Fruit fly (Drosophila melanogaster) whole organism, prepupa: ENCODE results near the gene CG34325.

Experiments
- Blimp-1 ChIP-seq: fragments of 200-800 bp; sonication (Bioruptor generic); optimal IDR thresholded peaks from 3 replicates; lab custom pipeline; 2017; ENCODE audit warnings: missing biosample characterization, missing genetic modification characterization, mild to moderate bottlenecking, moderate library complexity, missing genetic modification reagents
- CG10631 ChIP-seq: fragments of 200-800 bp; sonication (Bioruptor generic); optimal IDR thresholded peaks from 2 replicates; lab custom pipeline; 2016; ENCODE audit warnings: missing biosample characterization, missing genetic modification characterization
- CG10669 ChIP-seq: fragments of 200-800 bp; sonication (Bioruptor generic); optimal IDR thresholded peaks from 3 replicates; lab custom pipeline; 2018; ENCODE audit warnings: missing biosample characterization, mild to moderate bottlenecking, missing genetic modification characterization, moderate library complexity
- CG11294 ChIP-seq: fragments of 200-800 bp; sonication (Bioruptor generic); IDR thresholded peaks from 2 replicates; pipeline ENCODE4 v1.3.6; 2022; ENCODE audit warnings: missing biosample characterization, missing genetic modification characterization
- CG11762 ChIP-seq: fragments of 200-800 bp; sonication (Bioruptor generic); optimal IDR thresholded peaks from 3 replicates; lab custom pipeline; 2016; ENCODE audit warnings: missing biosample characterization, missing genetic modification characterization; ENCODE audit not compliant: insufficient read depth
- CG11902 ChIP-seq: fragments of 200-800 bp; sonication (Bioruptor generic); optimal IDR thresholded peaks from 3 replicates; lab custom pipeline; 2016; ENCODE audit warnings: missing biosample characterization, missing genetic modification characterization
- CG15336 ChIP-seq: fragments of 200-800 bp; sonication (Bioruptor generic); IDR thresholded peaks from 2 replicates; pipeline ENCODE4 v1.3.6; 2022; ENCODE audit warnings: missing biosample characterization, missing genetic modification characterization
- CG1621 ChIP-seq: fragments of 200-800 bp; sonication (Bioruptor generic); optimal IDR thresholded peaks from 3 replicates; lab custom pipeline; 2018; ENCODE audit warnings: missing biosample characterization, mild to moderate bottlenecking, missing genetic modification characterization
- CG31627 ChIP-seq: fragments of 200-800 bp; sonication (Bioruptor generic); optimal IDR thresholded peaks from 3 replicates; lab custom pipeline; 2016; ENCODE audit warnings: missing biosample characterization, missing genetic modification characterization
- CG32006 ChIP-seq: fragments of 200-800 bp; sonication (Bioruptor generic); optimal IDR thresholded peaks from 3 replicates; lab custom pipeline; 2017; ENCODE audit warnings: missing biosample characterization, mild to moderate bottlenecking, missing genetic modification characterization
- CG34406 ChIP-seq: fragments of 200-800 bp; sonication (Bioruptor generic); optimal IDR thresholded peaks from 3 replicates; lab custom pipeline; 2016; ENCODE audit warnings: missing biosample characterization, missing genetic modification characterization
- CG3919 ChIP-seq: fragments of 200-800 bp; sonication (Bioruptor generic); optimal IDR thresholded peaks from 3 replicates; lab custom pipeline; 2016; ENCODE audit warnings: missing biosample characterization, missing genetic modification characterization
- CG4318 ChIP-seq: fragments of 200-800 bp; sonication (Bioruptor generic); optimal IDR thresholded peaks from 3 replicates; lab custom pipeline; 2017; ENCODE audit warnings: missing biosample characterization, mild to moderate bottlenecking, missing genetic modification characterization
- CG6163 ChIP-seq: fragments of 200-800 bp; sonication (Bioruptor generic); IDR thresholded peaks from 3 replicates; pipeline ENCODE4 v1.3.6; 2022; ENCODE audit warnings: missing biosample characterization, missing genetic modification characterization
- CG6276 ChIP-seq: fragments of 200-800 bp; sonication (Bioruptor generic); optimal IDR thresholded peaks from 2 replicates; lab custom pipeline; 2017; ENCODE audit warnings: missing biosample characterization, mild to moderate bottlenecking, missing genetic modification characterization
- CG6808 ChIP-seq: fragments of 200-800 bp; sonication (Bioruptor generic); optimal IDR thresholded peaks from 3 replicates; lab custom pipeline; 2017; ENCODE audit warnings: missing biosample characterization, missing genetic modification characterization, mild to moderate bottlenecking, moderate library complexity, missing genetic modification reagents
- CG6854 ChIP-seq: fragments of 200-800 bp; sonication (Bioruptor generic); optimal IDR thresholded peaks from 2 replicates; lab custom pipeline; 2017; ENCODE audit warnings: missing biosample characterization, mild to moderate bottlenecking, missing genetic modification characterization
- CG8119 ChIP-seq: fragments of 200-800 bp; sonication (Bioruptor generic); IDR thresholded peaks from 3 replicates; pipeline ENCODE4 v1.3.6; 2022; ENCODE audit warnings: missing biosample characterization, missing genetic modification characterization
- CG8319 ChIP-seq: fragments of 200-800 bp; sonication (Bioruptor generic); optimal IDR thresholded peaks from 3 replicates; lab custom pipeline; 2016; ENCODE audit warnings: missing biosample characterization, missing genetic modification characterization
- CG8632 ChIP-seq: fragments of 200-800 bp; sonication (Bioruptor generic); optimal IDR thresholded peaks from 3 replicates; lab custom pipeline; 2016; ENCODE audit warnings: missing biosample characterization, missing genetic modification characterization
- Eip75B ChIP-seq: fragments of 200-800 bp; sonication (Bioruptor generic); optimal IDR thresholded peaks from 3 replicates; lab custom pipeline; 2016; ENCODE audit warnings: missing biosample characterization, missing genetic modification characterization
- Eip78C ChIP-seq: fragments of 200-800 bp; sonication (Bioruptor generic); peaks from one replicate; lab custom pipeline; 2016; ENCODE audit warnings: missing biosample characterization, missing genetic modification characterization
- Ets21C ChIP-seq: fragments of 200-800 bp; sonication (Bioruptor generic); optimal IDR thresholded peaks from 3 replicates; lab custom pipeline; 2016; ENCODE audit warnings: missing biosample characterization, missing genetic modification characterization
- Ets96B ChIP-seq: fragments of 200-800 bp; optimal IDR thresholded peaks from 2 replicates; lab custom pipeline; 2019; ENCODE audit warnings: missing biosample characterization, mild to moderate bottlenecking, missing genetic modification characterization, moderate library complexity
- Gug ChIP-seq: fragments of 200-800 bp; sonication (Bioruptor generic); IDR thresholded peaks from 2 replicates; pipeline ENCODE4 v1.3.6; 2022; ENCODE audit warnings: missing biosample characterization, missing genetic modification characterization
- Hr38 ChIP-seq: sonication (Bioruptor generic); optimal IDR thresholded peaks from 2 replicates; lab custom pipeline; 2016; ENCODE audit warnings: missing biosample characterization, missing genetic modification characterization
- Hr39 ChIP-seq: fragments of 200-800 bp; sonication (Bioruptor generic); optimal IDR thresholded peaks from 2 replicates; lab custom pipeline; 2016; ENCODE audit warnings: missing biosample characterization, missing genetic modification characterization
- Lpt ChIP-seq: fragments of 200-800 bp; sonication (Bioruptor generic); optimal IDR thresholded peaks from 3 replicates; lab custom pipeline; 2016; ENCODE audit warnings: missing biosample characterization, missing genetic modification characterization
- Met ChIP-seq: fragments of 200-800 bp; sonication (Bioruptor generic); optimal IDR thresholded peaks from 3 replicates; lab custom pipeline; 2016; ENCODE audit warnings: missing biosample characterization, missing genetic modification characterization
- OdsH ChIP-seq: fragments of 200-800 bp; sonication (Bioruptor generic); optimal IDR thresholded peaks from 3 replicates; lab custom pipeline; 2016; ENCODE audit warnings: missing biosample characterization, missing genetic modification characterization
- Smox ChIP-seq: fragments of 200-800 bp; sonication (Bioruptor generic); optimal IDR thresholded peaks from 3 replicates; lab custom pipeline; 2016; ENCODE audit warnings: missing biosample characterization, missing genetic modification characterization
- Sox102F ChIP-seq: fragments of 200-800 bp; sonication (Bioruptor generic); optimal IDR thresholded peaks from 2 replicates; lab custom pipeline; 2016; ENCODE audit warnings: missing biosample characterization, mild to moderate bottlenecking, missing genetic modification characterization
- Sox15 ChIP-seq: fragments of 200-800 bp; sonication (Bioruptor generic); optimal IDR thresholded peaks from 3 replicates; lab custom pipeline; 2016; ENCODE audit warnings: missing biosample characterization, missing genetic modification characterization
- cyc ChIP-seq: fragments of 200-800 bp; sonication (Bioruptor generic); optimal IDR thresholded peaks from 3 replicates; lab custom pipeline; 2016; ENCODE audit warnings: missing biosample characterization, missing genetic modification characterization
- dac ChIP-seq: fragments of 200-800 bp; sonication (Bioruptor generic); optimal IDR thresholded peaks from 2 replicates; lab custom pipeline; 2017; ENCODE audit warnings: missing biosample characterization, mild to moderate bottlenecking, missing genetic modification characterization
- dsx ChIP-seq: fragments of 200-800 bp; optimal IDR thresholded peaks from 3 replicates; lab custom pipeline; 2019; ENCODE audit warnings: missing biosample characterization, mild to moderate bottlenecking, missing genetic modification characterization, moderate library complexity; ENCODE audit not compliant: poor library complexity, severe bottlenecking
- eg ChIP-seq: fragments of 200-800 bp; sonication (Bioruptor generic); IDR thresholded peaks from 3 replicates; pipeline ENCODE4 v1.3.6; 2022; ENCODE audit warnings: missing biosample characterization, missing genetic modification characterization
- esn ChIP-seq: fragments of 200-800 bp; sonication (Bioruptor generic); optimal IDR thresholded peaks from 2 replicates; lab custom pipeline; 2016; ENCODE audit warnings: missing biosample characterization, mild to moderate bottlenecking, missing genetic modification characterization, moderate library complexity
- fd59A ChIP-seq: fragments of 200-800 bp; sonication (Bioruptor generic); optimal IDR thresholded peaks from 2 replicates; lab custom pipeline; 2017; ENCODE audit warnings: missing biosample characterization, mild to moderate bottlenecking, missing genetic modification characterization, missing genetic modification reagents
- fd85E ChIP-seq: fragments of 200-800 bp; sonication (Bioruptor generic); optimal IDR thresholded peaks from 3 replicates; lab custom pipeline; 2016; ENCODE audit warnings: missing biosample characterization, missing genetic modification characterization
- fkh ChIP-seq: fragments of 200-800 bp; sonication (Bioruptor generic); optimal IDR thresholded peaks from 3 replicates; lab custom pipeline; 2017; ENCODE audit warnings: missing biosample characterization, mild to moderate bottlenecking, missing genetic modification characterization, moderate library complexity
- lz ChIP-seq: fragments of 200-800 bp; sonication (Bioruptor generic); optimal IDR thresholded peaks from 3 replicates; lab custom pipeline; 2016; ENCODE audit warnings: missing biosample characterization, missing genetic modification characterization
- pdm3 ChIP-seq: fragments of 200-800 bp; sonication (Bioruptor generic); optimal IDR thresholded peaks from 3 replicates; lab custom pipeline; 2016; ENCODE audit warnings: missing biosample characterization, missing genetic modification characterization
- salr ChIP-seq, 2 experiments: fragments of 200-800 bp; sonication (Bioruptor generic); optimal IDR thresholded peaks; 3 replicates each; lab custom pipeline; 2016 to 2018; ENCODE audit warnings: missing biosample characterization in 2 of 2, missing genetic modification characterization in 2 of 2, mild to moderate bottlenecking in 1 of 2
- spab ChIP-seq: fragments of 200-800 bp; sonication (Bioruptor generic); optimal IDR thresholded peaks from 2 replicates; lab custom pipeline; 2017; ENCODE audit warnings: missing biosample characterization, mild to moderate bottlenecking, missing genetic modification characterization, missing genetic modification reagents
- ss ChIP-seq, 2 experiments: fragments of 200-800 bp; sonication (Bioruptor generic); optimal IDR thresholded peaks; 2 replicates in 1 of 2; 3 replicates in 1 of 2; lab custom pipeline; 2017 to 2018; ENCODE audit warnings: mild to moderate bottlenecking in 2 of 2, missing biosample characterization in 2 of 2, missing genetic modification characterization in 2 of 2, moderate library complexity in 1 of 2
- topi ChIP-seq: fragments of 200-800 bp; sonication (Bioruptor generic); optimal IDR thresholded peaks from 3 replicates; lab custom pipeline; 2016; ENCODE audit warnings: missing biosample characterization, missing genetic modification characterization

The CG34325 gene

DNA sequence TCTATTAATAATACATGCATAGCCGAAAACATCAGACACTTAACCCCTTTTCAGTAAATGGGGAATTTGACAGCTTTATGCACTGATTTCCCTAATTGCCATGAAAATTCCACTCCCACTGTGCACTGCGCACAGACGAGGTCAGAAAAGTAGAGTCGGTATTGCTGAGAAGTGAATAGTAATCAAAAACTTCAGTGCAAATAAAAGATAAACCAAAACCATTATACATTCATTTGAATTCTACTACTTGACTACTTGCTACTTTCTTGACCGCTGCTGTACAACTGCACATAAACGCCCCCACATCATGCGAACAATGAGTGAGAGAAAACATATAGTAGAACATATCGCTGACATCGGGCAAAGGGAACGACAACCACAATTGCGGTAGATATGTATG, 29.8 kb downstream of the CG34325 start (continued):
- TF ChIP-seq dac (GFP tag; lab: Kevin White, UChicago) (peak; percentile 68), CG15336 (peak; percentile 88), Eip78C (GFP tag; lab: Kevin White, UChicago) (peak; percentile 93), salr (GFP tag; optimal IDR thresholded peaks at IDR 0.05; lab: Kevin White, UChicago) (peak; percentile 33 to 70), Hr38 (GFP tag; lab: Kevin White, UChicago) (no peak), fd85E (GFP tag; lab: Kevin White, UChicago) (no peak), CG34406 (peak; percentile 52), CG6854 (no peak), CG11294 (GFP tag; lab: Robert Waterston, UW) (peak; percentile 76; the same call in 1 of the 2 replicates), Ets96B (tag; lab: Kevin White, UChicago) (peak; percentile 53), CG3919 (GFP tag; lab: Kevin White, UChicago) (peak; percentile 78), Sox102F (GFP tag; lab: Kevin White, UChicago) (peak; percentile 51), eg (GFP tag; lab: Robert Waterston, UW) (peak; percentile 94), CG8119 (GFP tag; lab: Robert Waterston, UW) (peak; percentile 85), Sox15 (GFP tag; lab: Kevin White, UChicago) (peak; percentile 59), topi (GFP tag; lab: Kevin White, UChicago) (peak; percentile 73), OdsH (peak; percentile 80), CG1621 (tag; lab: Kevin White, UChicago) (peak; percentile 61), CG10669 (GFP tag; lab: Kevin White, UChicago) (peak; percentile 67), spab (GFP tag; lab: Kevin White, UChicago) (peak; percentile 34), CG32006 (GFP tag; lab: Kevin White, UChicago) (peak; percentile 84), CG8632 (GFP tag; lab: Kevin White, UChicago) (peak; percentile 55), fd59A (peak; percentile 57), CG6163 (peak; percentile 87), Hr39 (peak; percentile 81), fkh (GFP tag; lab: Kevin White, UChicago) (no peak), lz (GFP tag; lab: Kevin White, UChicago) (peak; percentile 63), CG4318 (GFP tag; lab: Kevin White, UChicago) (peak; percentile 60), pdm3 (GFP tag; lab: Kevin White, UChicago) (peak; percentile 79), cyc (GFP tag; lab: Kevin White, UChicago) (peak; percentile 72)
- TF ChIP-seq, all 60 proteins: peak for 54

DNA sequence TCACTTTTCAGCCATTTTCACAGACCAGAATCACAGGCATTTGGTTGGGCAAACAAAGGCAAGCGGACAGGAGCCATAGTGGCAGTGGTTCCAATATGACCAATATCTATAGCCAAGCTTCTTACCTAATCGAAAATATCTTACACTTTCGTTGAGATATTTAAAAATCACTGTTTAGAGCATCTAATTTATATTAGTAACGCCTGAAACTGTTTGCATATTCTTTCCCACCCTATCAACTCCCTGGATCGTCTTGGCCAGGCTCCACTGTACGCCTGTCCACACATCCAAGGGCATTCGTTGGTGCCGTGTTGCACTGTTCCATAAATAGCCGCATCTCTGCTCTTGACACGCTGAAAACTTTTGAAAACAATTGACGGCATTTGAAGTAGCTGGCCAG, 30.7 kb downstream of the CG34325 start:
- no peak for TF ChIP-seq dac (GFP tag; lab: Kevin White, UChicago)
- TF ChIP-seq pdm3 (GFP tag; lab: Kevin White, UChicago): peak; percentile 43
- TF ChIP-seq CG11762 (GFP tag; lab: Kevin White, UChicago): no peak
- TF ChIP-seq spab (GFP tag; lab: Kevin White, UChicago): no peak
- TF ChIP-seq CG6808: peak; percentile 13
- peak; percentile 39 for TF ChIP-seq Ets96B (tag; lab: Kevin White, UChicago)
- TF ChIP-seq lz (GFP tag; lab: Kevin White, UChicago): no peak
- TF ChIP-seq CG1621 (tag; lab: Kevin White, UChicago): no peak
- TF ChIP-seq CG6276 (GFP tag; lab: Kevin White, UChicago): no peak
- no peak for TF ChIP-seq Blimp-1 (GFP tag; lab: Kevin White, UChicago)
- TF ChIP-seq CG10669 (GFP tag; lab: Kevin White, UChicago): no peak
- TF ChIP-seq Eip78C (GFP tag; lab: Kevin White, UChicago): peak; percentile 72
- no peak for TF ChIP-seq salr (GFP tag; optimal IDR thresholded peaks at IDR 0.05; lab: Kevin White, UChicago)
- TF ChIP-seq CG6854: no peak
- TF ChIP-seq CG6163: peak; percentile 49; the same call in 1 of the 3 replicates
- TF ChIP-seq Ets21C (GFP tag; lab: Kevin White, UChicago): no peak
- no peak for TF ChIP-seq esn
- TF ChIP-seq eg (GFP tag; lab: Robert Waterston, UW): no peak
- no peak for TF ChIP-seq CG8632 (GFP tag; lab: Kevin White, UChicago)
- peak; percentile 17 for TF ChIP-seq CG32006 (GFP tag; lab: Kevin White, UChicago)
- peak; percentile 36 for TF ChIP-seq CG10631 (GFP tag; lab: Kevin White, UChicago)
- TF ChIP-seq Eip75B (GFP tag; lab: Kevin White, UChicago): peak; percentile 25
- TF ChIP-seq CG11902 (GFP tag; lab: Kevin White, UChicago): no peak
- no peak for TF ChIP-seq CG8319 (GFP tag; lab: Kevin White, UChicago)
- peak; percentile 17 for TF ChIP-seq Lpt (GFP tag; lab: Kevin White, UChicago)
- TF ChIP-seq cyc (GFP tag; lab: Kevin White, UChicago): no peak
- TF ChIP-seq dsx (GFP tag; lab: Kevin White, UChicago): no peak
- TF ChIP-seq CG31627 (GFP tag; lab: Kevin White, UChicago): no peak
- TF ChIP-seq Smox: no peak
- no peak for TF ChIP-seq Met (GFP tag; lab: Kevin White, UChicago)
- peak; percentile 16; the same call in 1 of the 2 replicates for TF ChIP-seq Gug (GFP tag; lab: Robert Waterston, UW)
- no peak for TF ChIP-seq ss (GFP tag; optimal IDR thresholded peaks at IDR 0.05; lab: Kevin White, UChicago)
- TF ChIP-seq Hr38 (GFP tag; lab: Kevin White, UChicago): no peak
- TF ChIP-seq Hr39: no peak
- TF ChIP-seq CG3919 (GFP tag; lab: Kevin White, UChicago): peak; percentile 47
- no peak for TF ChIP-seq fd85E (GFP tag; lab: Kevin White, UChicago)
